Worm (Caenorhabditis elegans) whole organism, young adult: ENCODE measurements around the gene C54D10.4.

Source experiments
- F49E8.2 ChIP-seq: sonication (generic microtip); optimal IDR thresholded peaks from 3 replicates; lab custom pipeline; 2017; ENCODE audit warnings: missing genetic modification characterization, mild to moderate bottlenecking, missing compliant biosample characterization, antibody characterized with exemption, moderate library complexity; ENCODE audit not compliant: insufficient read depth
- nhr-179 ChIP-seq: sonication (generic microtip); optimal IDR thresholded peaks from 2 replicates; lab custom pipeline; 2016; ENCODE audit warnings: mild to moderate bottlenecking, missing genetic modification characterization, missing compliant biosample characterization
- pha-4 ChIP-seq: fragments of 150-350 bp; sonication (generic microtip); optimal IDR thresholded peaks from 2 replicates; lab custom pipeline; 2014; ENCODE audit warnings: missing biosample characterization, missing genetic modification reagents, missing genetic modification characterization

DNA sequence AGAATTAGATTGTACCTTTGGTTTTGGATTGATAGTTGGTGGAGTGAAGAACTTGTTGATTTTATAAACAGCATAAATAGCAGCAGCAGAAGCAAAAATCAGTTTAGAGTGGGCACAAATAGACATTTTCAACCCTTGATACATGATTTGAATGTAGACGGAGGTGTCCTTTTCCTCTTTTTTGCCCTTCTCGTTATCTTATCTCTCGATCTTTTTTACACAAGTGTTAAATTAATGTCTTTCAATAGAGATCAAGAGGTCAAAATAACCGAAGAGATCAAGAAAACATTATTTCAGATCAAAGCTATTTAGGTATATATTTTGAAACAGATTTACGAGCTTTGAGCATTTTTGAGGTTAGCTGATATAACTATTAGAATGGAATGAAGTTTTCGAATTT lies 8.8 kb downstream of the C54D10.4 start, which contains the start of gene cdr-7:
- TF ChIP-seq F49E8.2 (tag; lab: Kevin White, UChicago) (no peak), pha-4 (tag; lab: Kevin White, UChicago) (no peak), nhr-179 (tag; lab: Kevin White, UChicago) (no peak)
